Fruit fly (Drosophila melanogaster) whole organism, prepupa: ENCODE data around the gene CG14054.

Experiments
- Blimp-1 ChIP-seq: fragments of 200-800 bp; sonication (Bioruptor generic); optimal IDR thresholded peaks from 3 replicates; lab custom pipeline; 2017; ENCODE audit warnings: missing biosample characterization, missing genetic modification characterization, mild to moderate bottlenecking, moderate library complexity, missing genetic modification reagents
- CG10631 ChIP-seq: fragments of 200-800 bp; sonication (Bioruptor generic); optimal IDR thresholded peaks from 2 replicates; lab custom pipeline; 2016; ENCODE audit warnings: missing biosample characterization, missing genetic modification characterization
- CG10669 ChIP-seq: fragments of 200-800 bp; sonication (Bioruptor generic); optimal IDR thresholded peaks from 3 replicates; lab custom pipeline; 2018; ENCODE audit warnings: missing biosample characterization, mild to moderate bottlenecking, missing genetic modification characterization, moderate library complexity
- CG11294 ChIP-seq: fragments of 200-800 bp; sonication (Bioruptor generic); IDR thresholded peaks from 2 replicates; pipeline ENCODE4 v1.3.6; 2022; ENCODE audit warnings: missing biosample characterization, missing genetic modification characterization
- CG11762 ChIP-seq: fragments of 200-800 bp; sonication (Bioruptor generic); optimal IDR thresholded peaks from 3 replicates; lab custom pipeline; 2016; ENCODE audit warnings: missing biosample characterization, missing genetic modification characterization; ENCODE audit not compliant: insufficient read depth
- CG15336 ChIP-seq: fragments of 200-800 bp; sonication (Bioruptor generic); IDR thresholded peaks from 2 replicates; pipeline ENCODE4 v1.3.6; 2022; ENCODE audit warnings: missing biosample characterization, missing genetic modification characterization
- CG1621 ChIP-seq: fragments of 200-800 bp; sonication (Bioruptor generic); optimal IDR thresholded peaks from 3 replicates; lab custom pipeline; 2018; ENCODE audit warnings: missing biosample characterization, mild to moderate bottlenecking, missing genetic modification characterization
- CG16779 ChIP-seq: fragments of 200-800 bp; sonication (Bioruptor generic); optimal IDR thresholded peaks from 3 replicates; lab custom pipeline; 2017; ENCODE audit warnings: missing biosample characterization, mild to moderate bottlenecking, missing genetic modification characterization
- CG3032 ChIP-seq: fragments of 200-800 bp; optimal IDR thresholded peaks from 2 replicates; lab custom pipeline; 2019; ENCODE audit warnings: missing biosample characterization, mild to moderate bottlenecking, missing genetic modification characterization, moderate library complexity
- CG32006 ChIP-seq: fragments of 200-800 bp; sonication (Bioruptor generic); optimal IDR thresholded peaks from 3 replicates; lab custom pipeline; 2017; ENCODE audit warnings: missing biosample characterization, mild to moderate bottlenecking, missing genetic modification characterization
- CG3919 ChIP-seq: fragments of 200-800 bp; sonication (Bioruptor generic); optimal IDR thresholded peaks from 3 replicates; lab custom pipeline; 2016; ENCODE audit warnings: missing biosample characterization, missing genetic modification characterization
- CG4318 ChIP-seq: fragments of 200-800 bp; sonication (Bioruptor generic); optimal IDR thresholded peaks from 3 replicates; lab custom pipeline; 2017; ENCODE audit warnings: missing biosample characterization, mild to moderate bottlenecking, missing genetic modification characterization
- CG6163 ChIP-seq: fragments of 200-800 bp; sonication (Bioruptor generic); IDR thresholded peaks from 3 replicates; pipeline ENCODE4 v1.3.6; 2022; ENCODE audit warnings: missing biosample characterization, missing genetic modification characterization
- CG6808 ChIP-seq: fragments of 200-800 bp; sonication (Bioruptor generic); optimal IDR thresholded peaks from 3 replicates; lab custom pipeline; 2017; ENCODE audit warnings: missing biosample characterization, missing genetic modification characterization, mild to moderate bottlenecking, moderate library complexity, missing genetic modification reagents
- CG6854 ChIP-seq: fragments of 200-800 bp; sonication (Bioruptor generic); optimal IDR thresholded peaks from 2 replicates; lab custom pipeline; 2017; ENCODE audit warnings: missing biosample characterization, mild to moderate bottlenecking, missing genetic modification characterization
- CG7368 ChIP-seq: fragments of 200-800 bp; sonication (Bioruptor generic); optimal IDR thresholded peaks from 3 replicates; lab custom pipeline; 2016; ENCODE audit warnings: missing biosample characterization, missing genetic modification characterization
- CG8119 ChIP-seq: fragments of 200-800 bp; sonication (Bioruptor generic); IDR thresholded peaks from 3 replicates; pipeline ENCODE4 v1.3.6; 2022; ENCODE audit warnings: missing biosample characterization, missing genetic modification characterization
- CG8632 ChIP-seq: fragments of 200-800 bp; sonication (Bioruptor generic); optimal IDR thresholded peaks from 3 replicates; lab custom pipeline; 2016; ENCODE audit warnings: missing biosample characterization, missing genetic modification characterization
- CG9139 ChIP-seq: fragments of 200-800 bp; sonication (Bioruptor generic); optimal IDR thresholded peaks from 3 replicates; lab custom pipeline; 2017; ENCODE audit warnings: missing biosample characterization, mild to moderate bottlenecking, missing genetic modification characterization
- Eip75B ChIP-seq: fragments of 200-800 bp; sonication (Bioruptor generic); optimal IDR thresholded peaks from 3 replicates; lab custom pipeline; 2016; ENCODE audit warnings: missing biosample characterization, missing genetic modification characterization
- Eip78C ChIP-seq: fragments of 200-800 bp; sonication (Bioruptor generic); peaks from one replicate; lab custom pipeline; 2016; ENCODE audit warnings: missing biosample characterization, missing genetic modification characterization
- Ets21C ChIP-seq: fragments of 200-800 bp; sonication (Bioruptor generic); optimal IDR thresholded peaks from 3 replicates; lab custom pipeline; 2016; ENCODE audit warnings: missing biosample characterization, missing genetic modification characterization
- Hr38 ChIP-seq: sonication (Bioruptor generic); optimal IDR thresholded peaks from 2 replicates; lab custom pipeline; 2016; ENCODE audit warnings: missing biosample characterization, missing genetic modification characterization
- Lpt ChIP-seq: fragments of 200-800 bp; sonication (Bioruptor generic); optimal IDR thresholded peaks from 3 replicates; lab custom pipeline; 2016; ENCODE audit warnings: missing biosample characterization, missing genetic modification characterization
- Met ChIP-seq: fragments of 200-800 bp; sonication (Bioruptor generic); optimal IDR thresholded peaks from 3 replicates; lab custom pipeline; 2016; ENCODE audit warnings: missing biosample characterization, missing genetic modification characterization
- OdsH ChIP-seq: fragments of 200-800 bp; sonication (Bioruptor generic); optimal IDR thresholded peaks from 3 replicates; lab custom pipeline; 2016; ENCODE audit warnings: missing biosample characterization, missing genetic modification characterization
- Sox102F ChIP-seq: fragments of 200-800 bp; sonication (Bioruptor generic); optimal IDR thresholded peaks from 2 replicates; lab custom pipeline; 2016; ENCODE audit warnings: missing biosample characterization, mild to moderate bottlenecking, missing genetic modification characterization
- Sox14 ChIP-seq: fragments of 200-800 bp; sonication (Bioruptor generic); optimal IDR thresholded peaks from 3 replicates; lab custom pipeline; 2016; ENCODE audit warnings: missing biosample characterization, missing genetic modification characterization
- Sox15 ChIP-seq: fragments of 200-800 bp; sonication (Bioruptor generic); optimal IDR thresholded peaks from 3 replicates; lab custom pipeline; 2016; ENCODE audit warnings: missing biosample characterization, missing genetic modification characterization
- achi ChIP-seq: fragments of 200-800 bp; sonication (Bioruptor generic); optimal IDR thresholded peaks from 3 replicates; lab custom pipeline; 2016; ENCODE audit warnings: missing biosample characterization, missing genetic modification characterization
- cyc ChIP-seq: fragments of 200-800 bp; sonication (Bioruptor generic); optimal IDR thresholded peaks from 3 replicates; lab custom pipeline; 2016; ENCODE audit warnings: missing biosample characterization, missing genetic modification characterization
- dac ChIP-seq: fragments of 200-800 bp; sonication (Bioruptor generic); optimal IDR thresholded peaks from 2 replicates; lab custom pipeline; 2017; ENCODE audit warnings: missing biosample characterization, mild to moderate bottlenecking, missing genetic modification characterization
- dsx ChIP-seq: fragments of 200-800 bp; optimal IDR thresholded peaks from 3 replicates; lab custom pipeline; 2019; ENCODE audit warnings: missing biosample characterization, mild to moderate bottlenecking, missing genetic modification characterization, moderate library complexity; ENCODE audit not compliant: poor library complexity, severe bottlenecking
- eg ChIP-seq: fragments of 200-800 bp; sonication (Bioruptor generic); IDR thresholded peaks from 3 replicates; pipeline ENCODE4 v1.3.6; 2022; ENCODE audit warnings: missing biosample characterization, missing genetic modification characterization
- esn ChIP-seq: fragments of 200-800 bp; sonication (Bioruptor generic); optimal IDR thresholded peaks from 2 replicates; lab custom pipeline; 2016; ENCODE audit warnings: missing biosample characterization, mild to moderate bottlenecking, missing genetic modification characterization, moderate library complexity
- fd59A ChIP-seq: fragments of 200-800 bp; sonication (Bioruptor generic); optimal IDR thresholded peaks from 2 replicates; lab custom pipeline; 2017; ENCODE audit warnings: missing biosample characterization, mild to moderate bottlenecking, missing genetic modification characterization, missing genetic modification reagents
- fkh ChIP-seq: fragments of 200-800 bp; sonication (Bioruptor generic); optimal IDR thresholded peaks from 3 replicates; lab custom pipeline; 2017; ENCODE audit warnings: missing biosample characterization, mild to moderate bottlenecking, missing genetic modification characterization, moderate library complexity
- lz ChIP-seq: fragments of 200-800 bp; sonication (Bioruptor generic); optimal IDR thresholded peaks from 3 replicates; lab custom pipeline; 2016; ENCODE audit warnings: missing biosample characterization, missing genetic modification characterization
- net ChIP-seq: fragments of 200-800 bp; sonication (Bioruptor generic); optimal IDR thresholded peaks from 3 replicates; lab custom pipeline; 2016; ENCODE audit warnings: missing biosample characterization, missing genetic modification characterization
- pdm3 ChIP-seq: fragments of 200-800 bp; sonication (Bioruptor generic); optimal IDR thresholded peaks from 3 replicates; lab custom pipeline; 2016; ENCODE audit warnings: missing biosample characterization, missing genetic modification characterization
- salr ChIP-seq, 2 experiments: fragments of 200-800 bp; sonication (Bioruptor generic); optimal IDR thresholded peaks; 3 replicates each; lab custom pipeline; 2016 to 2018; ENCODE audit warnings: missing biosample characterization in 2 of 2, missing genetic modification characterization in 2 of 2, mild to moderate bottlenecking in 1 of 2
- spab ChIP-seq: fragments of 200-800 bp; sonication (Bioruptor generic); optimal IDR thresholded peaks from 2 replicates; lab custom pipeline; 2017; ENCODE audit warnings: missing biosample characterization, mild to moderate bottlenecking, missing genetic modification characterization, missing genetic modification reagents
- ss ChIP-seq, 2 experiments: fragments of 200-800 bp; sonication (Bioruptor generic); optimal IDR thresholded peaks; 2 replicates in 1 of 2; 3 replicates in 1 of 2; lab custom pipeline; 2017 to 2018; ENCODE audit warnings: mild to moderate bottlenecking in 2 of 2, missing biosample characterization in 2 of 2, missing genetic modification characterization in 2 of 2, moderate library complexity in 1 of 2
- svp ChIP-seq: fragments of 200-800 bp; sonication (Bioruptor generic); peaks from one replicate; lab custom pipeline; 2016; ENCODE audit warnings: missing biosample characterization, missing genetic modification characterization
- topi ChIP-seq: fragments of 200-800 bp; sonication (Bioruptor generic); optimal IDR thresholded peaks from 3 replicates; lab custom pipeline; 2016; ENCODE audit warnings: missing biosample characterization, missing genetic modification characterization
- vri ChIP-seq: fragments of 200-800 bp; sonication (Bioruptor generic); optimal IDR thresholded peaks from 3 replicates; lab custom pipeline; 2016; ENCODE audit warnings: missing biosample characterization, mild to moderate bottlenecking, missing genetic modification characterization

CG14054 gene

dm6 chrX:2083109-2083508 is 16.9 kb upstream of the CG14054 start (continued):
- TF ChIP-seq fkh (GFP tag; lab: Kevin White, UChicago) (no peak), CG9139 (GFP tag; lab: Kevin White, UChicago) (peak; percentile 54), cyc (GFP tag; lab: Kevin White, UChicago) (peak; percentile 87), Lpt (GFP tag; lab: Kevin White, UChicago) (peak; percentile 85), Blimp-1 (GFP tag; lab: Kevin White, UChicago) (peak; percentile 21), salr (GFP tag; optimal IDR thresholded peaks at IDR 0.05; lab: Kevin White, UChicago) (peak; percentile 61 to 83), svp (GFP tag; lab: Kevin White, UChicago) (peak; percentile 90), CG10669 (peak; percentile 90), lz (GFP tag; lab: Kevin White, UChicago) (peak; percentile 86), CG32006 (peak; percentile 91), fd59A (GFP tag; lab: Kevin White, UChicago) (peak; percentile 83), CG7368 (GFP tag; lab: Kevin White, UChicago) (peak; percentile 82), CG11294 (peak; percentile 85), dac (GFP tag; lab: Kevin White, UChicago) (peak; percentile 85), eg (peak; percentile 95), CG10631 (peak; percentile 81)

dm6 chrX:2081848-2082365 is 15.7 kb upstream of the CG14054 start:
- TF ChIP-seq pdm3, result no peak
- TF ChIP-seq Sox102F (GFP tag; lab: Kevin White, UChicago), result no peak
- TF ChIP-seq CG11762 (GFP tag; lab: Kevin White, UChicago), result no peak
- TF ChIP-seq achi, result no peak
- no peak for TF ChIP-seq Hr38 (GFP tag; lab: Kevin White, UChicago)
- TF ChIP-seq spab (GFP tag; lab: Kevin White, UChicago), result no peak
- TF ChIP-seq CG8632 (GFP tag; lab: Kevin White, UChicago), result no peak
- no peak for TF ChIP-seq salr (GFP tag; optimal IDR thresholded peaks at IDR 0.05; lab: Kevin White, UChicago)
- TF ChIP-seq Eip78C (GFP tag; lab: Kevin White, UChicago), result no peak
- TF ChIP-seq OdsH (GFP tag; lab: Kevin White, UChicago), result no peak
- TF ChIP-seq Ets21C (GFP tag; lab: Kevin White, UChicago), result no peak
- no peak for TF ChIP-seq vri (GFP tag; lab: Kevin White, UChicago)
- no peak for TF ChIP-seq Sox15 (GFP tag; lab: Kevin White, UChicago)
- no peak for TF ChIP-seq CG10669
- TF ChIP-seq CG9139 (GFP tag; lab: Kevin White, UChicago), result no peak
- TF ChIP-seq CG3919 (GFP tag; lab: Kevin White, UChicago), result no peak
- no peak for TF ChIP-seq Met
- no peak for TF ChIP-seq net (GFP tag; lab: Kevin White, UChicago)
- TF ChIP-seq CG16779 (tag; lab: Kevin White, UChicago), result no peak

- TF ChIP-seq Sox14 (GFP tag; lab: Kevin White, UChicago) (peak; percentile 32), lz (GFP tag; lab: Kevin White, UChicago) (peak; percentile 21), dsx (GFP tag; lab: Kevin White, UChicago) (peak; percentile 59), vri (GFP tag; lab: Kevin White, UChicago) (peak; percentile 51), esn (GFP tag; lab: Kevin White, UChicago) (peak; percentile 17), CG3032 (tag; lab: Kevin White, UChicago) (peak; percentile 27), Eip75B (GFP tag; lab: Kevin White, UChicago) (no peak), Lpt (GFP tag; lab: Kevin White, UChicago) (no peak), CG6854 (GFP tag; lab: Kevin White, UChicago) (peak; percentile 85), CG6808 (GFP tag; lab: Kevin White, UChicago) (peak; percentile 13), salr (GFP tag; optimal IDR thresholded peaks at IDR 0.05; lab: Kevin White, UChicago) (peak in 1 of 2 experiments; percentile 2), CG3919 (GFP tag; lab: Kevin White, UChicago) (peak; percentile 6), CG6163 (GFP tag; lab: Robert Waterston, UW) (0 out of 3 replicates have a peak, but pooled peaks have one; percentile 26), CG8119 (GFP tag; lab: Robert Waterston, UW) (peak; percentile 34; the same call in 1 of the 3 replicates), eg (0 out of 3 replicates have a peak, but pooled peaks have one; percentile 7), ss (GFP tag; optimal IDR thresholded peaks at IDR 0.05; lab: Kevin White, UChicago) (peak; percentile 41 to 54), Eip78C (GFP tag; lab: Kevin White, UChicago) (peak; percentile 83), CG1621 (tag; lab: Kevin White, UChicago) (peak; percentile 51), svp (GFP tag; lab: Kevin White, UChicago) (peak; percentile 70), CG16779 (tag; lab: Kevin White, UChicago) (peak; percentile 25), Ets21C (GFP tag; lab: Kevin White, UChicago) (no peak), CG4318 (no peak), topi (no peak), CG15336 (peak; percentile 30; the same call in 1 of the 2 replicates), fkh (GFP tag; lab: Kevin White, UChicago) (peak; percentile 11)
Observed at dm6 chrX:2080367-2080927, 14.3 kb upstream of the CG14054 start, which contains the start of the genes CG16903 and Unc-76. Gene CG16903, minus strand, starts transcription at chrX:2080405. Gene Unc-76, plus strand, starts transcription at chrX:2080610.
